Fruit fly (Drosophila melanogaster) whole organism, embryonic: Measurements from ENCODE around the gene Pxd.

Experiments used
- B-H2 ChIP-seq: fragments of 200-800 bp; sonication (Bioruptor generic); optimal IDR thresholded peaks from 2 replicates; lab custom pipeline; 2018; ENCODE audit warnings: missing biosample characterization, mild to moderate bottlenecking, missing genetic modification characterization
- CG14710 ChIP-seq: fragments of 200-800 bp; sonication (Bioruptor generic); optimal IDR thresholded peaks from 3 replicates; lab custom pipeline; 2019; ENCODE audit warnings: missing biosample characterization, mild to moderate bottlenecking, missing genetic modification characterization, moderate library complexity
- CG15073 ChIP-seq: fragments of 200-800 bp; sonication (Bioruptor generic); optimal IDR thresholded peaks from 2 replicates; lab custom pipeline; 2016; ENCODE audit warnings: missing biosample characterization, missing genetic modification characterization
- CG16779 ChIP-seq: fragments of 200-800 bp; sonication (Bioruptor generic); IDR thresholded peaks from 2 replicates; pipeline ENCODE4 v1.3.6; 2022; ENCODE audit warnings: missing biosample characterization, missing genetic modification characterization
- CG17385 ChIP-seq: fragments of 200-800 bp; sonication (Bioruptor generic); optimal IDR thresholded peaks from 3 replicates; lab custom pipeline; 2018; ENCODE audit warnings: missing biosample characterization, mild to moderate bottlenecking, missing genetic modification characterization
- CG18262 ChIP-seq: fragments of 200-800 bp; optimal IDR thresholded peaks from 3 replicates; lab custom pipeline; 2019; ENCODE audit warnings: missing biosample characterization, mild to moderate bottlenecking, missing genetic modification characterization, moderate library complexity
- CG18476 ChIP-seq: fragments of 200-800 bp; sonication (Bioruptor generic); optimal IDR thresholded peaks from 2 replicates; lab custom pipeline; 2016; ENCODE audit warnings: missing biosample characterization, mild to moderate bottlenecking, missing genetic modification characterization
- CG32772 ChIP-seq: fragments of 200-800 bp; sonication (Bioruptor generic); IDR thresholded peaks from 2 replicates; pipeline ENCODE4 v1.3.6; 2022; ENCODE audit warnings: missing biosample characterization, missing genetic modification characterization
- CG6272 ChIP-seq: fragments of 200-800 bp; sonication (Bioruptor generic); IDR thresholded peaks from 2 replicates; pipeline ENCODE4 v1.3.6; 2022; ENCODE audit warnings: missing biosample characterization, missing genetic modification characterization
- CG8388 ChIP-seq: fragments of 200-800 bp; sonication (Bioruptor generic); optimal IDR thresholded peaks from 2 replicates; lab custom pipeline; 2019; ENCODE audit warnings: missing biosample characterization, mild to moderate bottlenecking, missing genetic modification characterization, moderate library complexity
- CG9215 ChIP-seq: fragments of 200-800 bp; sonication (Bioruptor generic); IDR thresholded peaks from 2 replicates; pipeline ENCODE4 v1.3.6; 2022; ENCODE audit warnings: missing biosample characterization, missing genetic modification characterization
- Deaf1 ChIP-seq: fragments of 200-800 bp; optimal IDR thresholded peaks from 3 replicates; lab custom pipeline; 2019; ENCODE audit warnings: missing biosample characterization, mild to moderate bottlenecking, missing genetic modification characterization, moderate library complexity
- Dip2 ChIP-seq: fragments of 200-800 bp; sonication (Bioruptor generic); IDR thresholded peaks from 2 replicates; pipeline ENCODE4 v1.3.6; 2022; ENCODE audit warnings: missing biosample characterization, missing genetic modification characterization
- Dip3 ChIP-seq: fragments of 200-800 bp; sonication (Bioruptor generic); optimal IDR thresholded peaks from 3 replicates; lab custom pipeline; 2016; ENCODE audit warnings: missing biosample characterization, missing genetic modification characterization
- Doc2 ChIP-seq: fragments of 200-800 bp; sonication (Bioruptor generic); IDR thresholded peaks from 2 replicates; pipeline ENCODE4 v1.3.6; 2022; ENCODE audit warnings: missing biosample characterization, missing genetic modification characterization
- Doc3 ChIP-seq: fragments of 200-800 bp; sonication (Bioruptor generic); IDR thresholded peaks from 3 replicates; pipeline ENCODE4 v1.3.6; 2022; ENCODE audit warnings: missing biosample characterization, missing genetic modification characterization; ENCODE audit not compliant: partially characterized antibody
- Hmr ChIP-seq: fragments of 200-800 bp; sonication (Bioruptor generic); optimal IDR thresholded peaks from 3 replicates; lab custom pipeline; 2017; ENCODE audit warnings: mild to moderate bottlenecking, missing biosample characterization, missing genetic modification reagents, missing genetic modification characterization
- Hr39 ChIP-seq: fragments of >200 bp; optimal IDR thresholded peaks from 2 replicates; lab custom pipeline; 2017
- NK7.1 ChIP-seq: fragments of 200-800 bp; sonication (Bioruptor generic); optimal IDR thresholded peaks from 3 replicates; lab custom pipeline; 2016; ENCODE audit warnings: missing biosample characterization, missing genetic modification characterization
- Nf-YB ChIP-seq: fragments of 200-800 bp; sonication (Bioruptor generic); optimal IDR thresholded peaks from 3 replicates; lab custom pipeline; 2019; ENCODE audit warnings: missing biosample characterization, mild to moderate bottlenecking, missing genetic modification characterization, moderate library complexity
- Pdp1 ChIP-seq, 2 experiments: fragments of 200-800 bp; sonication (Bioruptor generic); optimal IDR thresholded peaks; 3 replicates each; lab custom pipeline; 2016; ENCODE audit warnings: missing biosample characterization in 2 of 2, missing genetic modification characterization in 2 of 2, mild to moderate bottlenecking in 1 of 2, moderate library complexity in 1 of 2
- Stat92E ChIP-seq, 3 experiments: fragments of >200 bp in 2 of 3; fragments of 200-800 bp in 1 of 3; sonication (Bioruptor generic) in 1 of 3; optimal IDR thresholded peaks; 2 replicates each; lab custom pipeline; 2017 to 2019; ENCODE audit warnings: missing biosample characterization in 3 of 3, missing genetic modification characterization in 3 of 3, mild to moderate bottlenecking in 1 of 3, moderate library complexity in 1 of 3
- Xrp1 ChIP-seq: fragments of 200-800 bp; sonication (Bioruptor generic); IDR thresholded peaks from 2 replicates; pipeline ENCODE4 v1.3.6; 2022; ENCODE audit warnings: missing biosample characterization, missing genetic modification characterization
- abd-A ChIP-seq: fragments of 200-800 bp; sonication (Bioruptor generic); optimal IDR thresholded peaks from 3 replicates; lab custom pipeline; 2019; ENCODE audit warnings: missing biosample characterization, mild to moderate bottlenecking, missing genetic modification characterization, moderate library complexity
- amos ChIP-seq: fragments of 200-800 bp; sonication (Bioruptor generic); IDR thresholded peaks from 2 replicates; pipeline ENCODE4 v1.3.6; 2022; ENCODE audit warnings: missing biosample characterization, missing genetic modification characterization; ENCODE audit not compliant: partially characterized antibody
- cad ChIP-seq: fragments of >200 bp; optimal IDR thresholded peaks from 2 replicates; lab custom pipeline; 2017; ENCODE audit warnings: missing biosample characterization, missing genetic modification characterization
- cato ChIP-seq: fragments of 200-800 bp; sonication (Bioruptor generic); optimal IDR thresholded peaks from 2 replicates; lab custom pipeline; 2016; ENCODE audit warnings: missing biosample characterization, missing genetic modification characterization, borderline replicate concordance
- dmrt11E ChIP-seq: fragments of 200-800 bp; sonication (Bioruptor generic); optimal IDR thresholded peaks from 3 replicates; lab custom pipeline; 2018; ENCODE audit warnings: missing biosample characterization, mild to moderate bottlenecking, missing genetic modification characterization, moderate library complexity
- dpn ChIP-seq, 2 experiments: fragments of 200-800 bp; sonication (Bioruptor generic); optimal IDR thresholded peaks; 3 replicates each; lab custom pipeline; 2016; ENCODE audit warnings: missing biosample characterization in 2 of 2, missing genetic modification characterization in 2 of 2
- dysf ChIP-seq: fragments of 200-800 bp; sonication (Bioruptor generic); IDR thresholded peaks from 3 replicates; pipeline ENCODE4 v1.3.6; 2022; ENCODE audit warnings: missing biosample characterization, missing genetic modification characterization
- esg ChIP-seq: fragments of 200-800 bp; sonication (Bioruptor generic); conservative IDR thresholded peaks from 2 replicates; pipeline ENCODE4 v1.3.6; 2022; ENCODE audit warnings: missing biosample characterization, missing genetic modification characterization
- gt ChIP-seq: fragments of 200-800 bp; sonication (Bioruptor generic); IDR thresholded peaks from 2 replicates; pipeline ENCODE4 v1.3.6; 2022; ENCODE audit warnings: missing biosample characterization, missing genetic modification characterization
- ind ChIP-seq: fragments of 200-800 bp; sonication (Bioruptor generic); optimal IDR thresholded peaks from 3 replicates; lab custom pipeline; 2016; ENCODE audit warnings: missing biosample characterization, missing genetic modification characterization
- jumu ChIP-seq: fragments of 200-800 bp; sonication (Bioruptor generic); optimal IDR thresholded peaks from 3 replicates; lab custom pipeline; 2016; ENCODE audit warnings: missing biosample characterization, missing genetic modification characterization
- mam ChIP-seq: fragments of 200-800 bp; sonication (Bioruptor generic); optimal IDR thresholded peaks from 3 replicates; lab custom pipeline; 2016; ENCODE audit warnings: missing biosample characterization, missing genetic modification characterization
- org-1 ChIP-seq: fragments of 200-800 bp; sonication (Bioruptor generic); optimal IDR thresholded peaks from 2 replicates; lab custom pipeline; 2017; ENCODE audit warnings: missing biosample characterization, missing genetic modification characterization
- pfk ChIP-seq: fragments of 200-800 bp; sonication (Bioruptor generic); optimal IDR thresholded peaks from 2 replicates; lab custom pipeline; 2018; ENCODE audit warnings: missing biosample characterization, mild to moderate bottlenecking, missing genetic modification characterization, moderate library complexity
- prd ChIP-seq, 3 experiments: fragments of >200 bp in 2 of 3; fragments of 200-800 bp in 1 of 3; sonication (Bioruptor generic) in 1 of 3; optimal IDR thresholded peaks in 2 of 3; IDR thresholded peaks in 1 of 3; 2 replicates in 2 of 3; 3 replicates in 1 of 3; pipeline versions ENCODE4 v1.3.6 to Lab custom; 2017 to 2022; ENCODE audit warnings: missing biosample characterization in 1 of 3, missing genetic modification characterization in 1 of 3
- pros ChIP-seq: fragments of 200-800 bp; sonication (Bioruptor generic); optimal IDR thresholded peaks from 3 replicates; lab custom pipeline; 2019; ENCODE audit warnings: missing biosample characterization, mild to moderate bottlenecking, missing genetic modification characterization, moderate library complexity
- pzg ChIP-seq: fragments of 200-800 bp; sonication (Bioruptor generic); optimal IDR thresholded peaks from 3 replicates; lab custom pipeline; 2018; ENCODE audit warnings: missing biosample characterization, mild to moderate bottlenecking, missing genetic modification characterization, moderate library complexity
- sc ChIP-seq, 3 experiments: fragments of >200 bp in 2 of 3; fragments of 200-800 bp in 1 of 3; sonication (Bioruptor generic) in 1 of 3; optimal IDR thresholded peaks; 2 replicates in 2 of 3; 3 replicates in 1 of 3; lab custom pipeline; 2017; ENCODE audit warnings: mild to moderate bottlenecking in 1 of 3, missing biosample characterization in 1 of 3, missing genetic modification characterization in 1 of 3, missing genetic modification reagents in 1 of 3
- stc ChIP-seq: fragments of 200-800 bp; sonication (Bioruptor generic); IDR thresholded peaks from 2 replicates; pipeline ENCODE4 v1.3.6; 2022; ENCODE audit warnings: missing biosample characterization, missing genetic modification characterization
- stwl ChIP-seq: fragments of 200-800 bp; sonication (Bioruptor generic); optimal IDR thresholded peaks from 3 replicates; lab custom pipeline; 2018; ENCODE audit warnings: missing biosample characterization, mild to moderate bottlenecking, missing genetic modification characterization, moderate library complexity
- sug ChIP-seq: fragments of 200-800 bp; optimal IDR thresholded peaks from 2 replicates; lab custom pipeline; 2019; ENCODE audit warnings: missing biosample characterization, mild to moderate bottlenecking, missing genetic modification characterization, moderate library complexity
- tio ChIP-seq: fragments of 200-800 bp; sonication (Bioruptor generic); optimal IDR thresholded peaks from 2 replicates; lab custom pipeline; 2017; ENCODE audit warnings: missing biosample characterization, missing genetic modification characterization, inconsistent platforms
- tx ChIP-seq: fragments of 200-800 bp; sonication (Bioruptor generic); optimal IDR thresholded peaks from 2 replicates; lab custom pipeline; 2016; ENCODE audit warnings: missing biosample characterization, missing genetic modification characterization
- vvl ChIP-seq: fragments of 200-800 bp; sonication (Bioruptor generic); IDR thresholded peaks from 2 replicates; pipeline ENCODE4 v1.3.6; 2022; ENCODE audit warnings: missing biosample characterization, missing genetic modification characterization
- wdn ChIP-seq: fragments of 200-800 bp; sonication (Bioruptor generic); IDR thresholded peaks from 2 replicates; pipeline ENCODE4 v1.3.6; 2022; ENCODE audit warnings: missing biosample characterization, missing genetic modification characterization

Gene Pxd

DNA sequence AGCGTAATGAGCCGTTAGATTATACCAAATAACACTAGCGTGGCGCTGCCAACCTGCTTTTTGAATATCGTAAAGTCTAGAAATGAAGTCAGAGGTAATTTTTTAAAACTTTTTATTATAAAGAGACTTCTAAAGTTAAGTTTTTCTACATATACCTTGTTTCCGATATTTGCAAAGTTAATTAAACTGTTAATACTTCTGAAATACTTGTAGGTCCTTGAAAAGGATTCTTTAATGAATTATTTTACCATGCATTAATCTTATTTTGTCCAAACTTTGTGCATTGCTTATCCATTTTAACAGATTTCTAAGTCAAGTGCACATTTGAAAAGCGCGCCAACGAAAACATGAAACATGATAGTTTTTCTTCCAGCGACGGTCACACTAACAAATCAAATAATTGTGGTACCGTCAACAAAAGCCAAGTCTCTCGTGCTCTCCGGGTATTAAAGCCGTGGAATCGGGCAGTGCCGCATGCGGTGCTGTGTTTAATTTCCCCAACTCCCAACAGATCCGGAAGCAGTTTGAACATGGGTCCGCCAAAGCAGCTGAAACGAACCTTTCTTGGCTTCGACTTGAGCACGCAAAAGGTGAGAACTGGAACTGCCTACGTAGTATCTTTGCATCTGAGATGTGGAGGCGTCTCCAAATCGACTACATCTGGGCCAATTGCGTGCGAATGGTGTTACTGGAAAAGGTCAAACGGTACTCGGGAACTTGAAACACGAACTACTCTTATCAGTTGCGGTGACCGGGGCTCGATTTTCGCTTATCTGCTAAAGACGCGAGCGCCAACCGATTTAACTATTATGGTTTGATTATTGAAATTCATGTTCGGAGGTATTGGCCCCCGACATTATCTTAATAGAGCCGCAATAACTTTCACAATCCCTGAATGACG lies 18.1 kb upstream of the Pxd start, which contains the start of the genes EMC2A and CG3534 (continued):
- peak; percentile 22 for TF ChIP-seq Hmr (GFP tag; lab: Kevin White, UChicago)
- no peak for TF ChIP-seq esg (GFP tag; lab: Robert Waterston, UW)
- TF ChIP-seq amos (GFP tag; lab: Robert Waterston, UW): no peak
- no peak for TF ChIP-seq cato (GFP tag; lab: Kevin White, UChicago)
- no peak for TF ChIP-seq CG16779 (GFP tag; lab: Robert Waterston, UW)
- TF ChIP-seq gt (GFP tag; lab: Robert Waterston, UW): no peak
- TF ChIP-seq Doc3 (GFP tag; lab: Robert Waterston, UW): no peak
- TF ChIP-seq vvl: peak; percentile 18; the same call in 1 of the 2 replicates
- TF ChIP-seq tio: no peak
- peak; percentile 42 for TF ChIP-seq pzg
- TF ChIP-seq dpn (GFP tag; optimal IDR thresholded peaks at IDR 0.05; lab: Kevin White, UChicago): peak in 1 of 2 experiments; percentile 44
- TF ChIP-seq mam (GFP tag; lab: Kevin White, UChicago): peak; percentile 38
- no peak for TF ChIP-seq Doc2 (GFP tag; lab: Robert Waterston, UW)
- peak; percentile 32 for TF ChIP-seq Dip3 (GFP tag; lab: Kevin White, UChicago)
- no peak for TF ChIP-seq stc (GFP tag; lab: Robert Waterston, UW)
- peak; percentile 76 for TF ChIP-seq stwl
- peak; percentile 49 for TF ChIP-seq CG14710 (tag; lab: Kevin White, UChicago)
- TF ChIP-seq cad (GFP tag; lab: Kevin White, UChicago): no peak
- peak; percentile 18 to 26 for TF ChIP-seq Pdp1 (GFP tag; optimal IDR thresholded peaks at IDR 0.05; lab: Kevin White, UChicago)
- no peak for TF ChIP-seq Dip2 (GFP tag; lab: Robert Waterston, UW)
- TF ChIP-seq Nf-YB (GFP tag; lab: Kevin White, UChicago): no peak
- TF ChIP-seq CG32772 (GFP tag; lab: Robert Waterston, UW): no peak
- TF ChIP-seq tx (GFP tag; lab: Kevin White, UChicago): no peak
- TF ChIP-seq CG9215 (GFP tag; lab: Robert Waterston, UW): 0 out of 2 replicates have a peak, but pooled peaks have one; percentile 20
- no peak for TF ChIP-seq pfk
- no peak for TF ChIP-seq pros
- no peak for TF ChIP-seq CG8388
- no peak for TF ChIP-seq CG15073 (GFP tag; lab: Kevin White, UChicago)
- peak; percentile 49 for TF ChIP-seq CG18262
- TF ChIP-seq Deaf1 (tag; lab: Kevin White, UChicago): peak; percentile 64
- no peak for TF ChIP-seq prd (optimal IDR thresholded peaks at IDR 0.05; lab: Kevin White, UChicago)
- no peak; the same call in 2 of the 3 replicates for TF ChIP-seq prd (GFP tag; IDR thresholded peaks at IDR 0.05; lab: Robert Waterston, UW)
- TF ChIP-seq Hr39 (lab: Kevin White, UChicago): no peak
- no peak for TF ChIP-seq B-H2
- TF ChIP-seq wdn (GFP tag; lab: Robert Waterston, UW): no peak
- no peak for TF ChIP-seq org-1 (GFP tag; lab: Kevin White, UChicago)
- TF ChIP-seq sug: peak; percentile 20
- no peak for TF ChIP-seq ind (GFP tag; lab: Kevin White, UChicago)
- no peak for TF ChIP-seq dmrt11E
- peak; percentile 3 for TF ChIP-seq NK7.1
- TF ChIP-seq Stat92E (GFP tag; optimal IDR thresholded peaks at IDR 0.05; lab: Kevin White, UChicago): peak in 1 of 3 experiments; percentile 34
- no peak for TF ChIP-seq jumu
- no peak for TF ChIP-seq CG17385 (GFP tag; lab: Kevin White, UChicago)
- no peak for TF ChIP-seq dysf (GFP tag; lab: Robert Waterston, UW)
- peak; percentile 44; the same call in 1 of the 2 replicates for TF ChIP-seq Xrp1 (GFP tag; lab: Robert Waterston, UW)
- no peak for TF ChIP-seq abd-A
- TF ChIP-seq sc (optimal IDR thresholded peaks at IDR 0.05; lab: Kevin White, UChicago): no peak
- no peak for TF ChIP-seq sc (GFP tag; optimal IDR thresholded peaks at IDR 0.05; lab: Kevin White, UChicago)
- TF ChIP-seq CG6272: no peak
- no peak for TF ChIP-seq CG18476 (GFP tag; lab: Kevin White, UChicago)
